Fruit fly (Drosophila melanogaster) whole organism, larva: ENCODE data around the gene CG13658.

Experiments
- noc ChIP-seq: fragments of 200-800 bp; sonication (Bioruptor generic); optimal IDR thresholded peaks from 3 replicates; lab custom pipeline; 2019; ENCODE audit warnings: missing biosample characterization, mild to moderate bottlenecking, missing genetic modification characterization, moderate library complexity

Gene CG13658

DNA sequence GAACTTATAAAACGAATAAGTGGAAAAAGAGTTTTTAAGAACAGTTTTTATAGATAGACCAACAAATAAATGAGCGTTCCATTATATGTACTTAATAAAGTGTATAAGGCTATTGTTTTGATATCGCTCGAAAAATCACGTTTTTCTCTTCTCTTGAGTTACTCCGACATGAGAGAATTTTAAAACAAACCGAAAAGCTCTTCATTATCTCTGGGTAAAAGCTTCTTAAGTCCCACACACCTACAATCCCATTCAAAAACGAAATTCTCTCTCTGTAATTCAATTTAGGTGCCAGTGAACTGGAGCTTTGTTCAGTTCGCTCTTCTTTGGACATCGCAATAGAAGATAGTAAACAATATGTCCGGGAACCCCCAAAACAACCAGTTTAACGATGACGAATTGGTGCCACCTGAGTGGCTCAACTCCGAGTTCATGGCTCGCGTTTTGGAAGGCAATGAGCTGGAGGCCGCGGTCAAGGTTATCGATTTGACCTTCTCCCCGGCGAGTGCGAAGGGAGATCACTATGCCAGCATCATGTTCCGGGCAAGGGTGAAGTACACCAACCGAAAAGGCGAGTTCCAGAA, 16.7 kb downstream of the CG13658 start, which contains the start of gene CG31436:
CG31436 (plus strand) TSS at position 281 of the 584 bp plus-strand sequence.
- TF ChIP-seq noc (tag; lab: Kevin White, UChicago) = no peak

DNA sequence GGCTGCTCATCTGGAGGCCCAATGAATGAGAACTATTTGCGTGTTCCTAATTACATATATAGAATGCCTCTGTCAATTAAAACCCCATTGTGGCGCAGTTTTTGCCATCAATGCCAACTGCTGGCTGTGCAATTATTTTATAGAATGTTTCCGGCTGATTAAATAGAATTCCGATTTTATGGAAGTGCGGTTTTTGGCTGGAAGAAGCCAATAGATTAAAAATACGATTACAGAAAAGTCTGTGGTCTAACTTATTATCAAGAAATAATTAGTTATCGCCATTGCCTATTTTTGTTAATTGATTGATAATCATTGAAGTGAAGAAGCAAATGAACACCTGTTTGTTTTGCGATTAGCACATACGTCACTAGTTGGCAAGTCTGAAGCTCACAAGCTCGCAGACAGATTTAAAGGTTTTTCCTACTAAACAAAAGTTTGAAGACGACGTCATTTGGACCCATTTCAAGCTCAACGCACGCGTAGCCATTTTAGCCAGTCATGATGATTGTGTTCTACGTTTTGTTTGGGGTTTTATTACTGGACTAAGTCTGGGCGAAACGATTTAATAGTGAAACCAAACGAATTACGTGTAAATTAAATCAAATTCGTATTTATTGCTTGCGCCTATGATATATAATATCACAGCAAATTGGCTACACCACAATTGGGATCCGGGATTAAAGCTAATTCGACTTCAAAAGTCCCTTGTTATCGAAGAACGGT, 18.7 kb downstream of the CG13658 start:
- TF ChIP-seq noc (tag; lab: Kevin White, UChicago) = peak; percentile 47

DNA sequence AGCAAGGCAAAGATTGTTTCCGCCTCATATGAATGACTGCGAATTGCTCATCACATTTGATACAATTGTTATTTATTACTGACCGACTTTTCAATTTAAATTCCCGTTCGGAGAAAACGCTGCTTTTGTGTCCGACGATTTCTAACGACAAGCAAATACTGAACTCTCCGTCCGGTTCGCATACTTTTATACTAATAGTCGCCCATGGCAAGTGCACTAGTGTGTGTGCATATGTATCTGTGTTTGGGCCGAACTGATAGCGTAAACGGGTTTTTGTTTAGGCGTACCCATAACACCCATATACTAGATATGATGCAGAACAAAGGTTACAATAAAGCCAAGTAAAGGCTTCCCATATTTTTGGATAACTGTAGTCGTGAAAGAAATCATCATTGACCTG, 21.0 kb downstream of the CG13658 start, which contains the start of gene CG10550:
CG10550 (minus strand) TSS at position 164 of the 400 bp plus-strand sequence.
- no peak for TF ChIP-seq noc (tag; lab: Kevin White, UChicago)

DNA sequence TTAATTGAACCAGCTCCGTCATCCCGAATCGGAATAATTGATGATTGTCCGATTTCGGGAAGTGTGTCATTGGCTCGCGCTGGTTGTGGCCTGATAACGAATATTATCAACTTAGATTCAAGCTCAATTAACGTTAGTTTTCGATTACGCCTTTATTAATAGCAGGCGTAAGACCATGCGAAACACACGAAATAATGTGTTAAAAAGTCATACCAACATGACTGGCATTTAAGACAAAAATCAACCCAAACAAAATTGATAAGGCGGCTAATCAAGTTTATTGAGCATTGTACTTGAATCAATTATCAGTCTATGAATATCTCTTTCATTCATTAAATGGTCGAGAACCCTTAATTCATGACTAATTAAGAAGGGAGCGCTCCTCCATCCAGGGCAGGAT, 21.9 kb downstream of the CG13658 start:
- peak; percentile 1 for TF ChIP-seq noc (tag; lab: Kevin White, UChicago)

DNA sequence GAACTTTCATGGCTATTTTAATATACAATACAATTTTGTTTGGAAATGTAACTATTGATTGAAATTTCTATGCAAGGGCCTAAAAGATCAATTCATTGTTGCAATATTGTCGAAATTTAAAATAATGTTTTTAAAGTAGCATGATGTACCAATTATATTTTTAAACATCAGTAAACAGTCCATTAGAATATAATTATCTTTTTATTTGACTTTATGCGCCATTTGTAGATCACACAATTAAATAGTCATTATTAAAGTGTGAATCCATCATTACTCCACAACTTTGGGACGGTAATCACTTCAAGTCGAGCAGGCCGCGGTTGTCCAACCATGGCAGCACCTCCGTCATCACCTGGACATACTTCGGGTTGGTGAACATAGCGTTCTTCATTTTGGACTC, 23.6 kb downstream of the CG13658 start, which contains the start of gene CG31099:
CG31099 (minus strand) TSS at position 101 of the 400 bp plus-strand sequence.
- no peak for TF ChIP-seq noc (tag; lab: Kevin White, UChicago)

DNA sequence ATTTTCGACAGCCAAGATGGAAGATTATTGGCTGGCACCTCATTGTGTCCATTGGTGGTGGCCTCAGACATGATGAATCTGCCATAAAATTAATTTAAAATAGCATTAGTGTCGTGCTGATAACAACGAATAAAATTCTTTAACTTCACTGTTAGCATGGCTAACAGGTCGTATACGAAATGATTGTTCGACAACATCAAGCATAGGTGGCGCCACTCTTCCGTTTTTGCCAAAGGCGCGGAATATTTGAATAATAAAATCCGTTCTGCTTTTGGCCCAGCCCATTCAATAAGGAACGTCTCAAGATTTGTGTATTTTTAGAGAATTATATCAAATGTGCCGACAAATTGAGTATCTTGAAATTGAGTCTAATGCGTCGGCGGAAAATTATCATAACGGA, 25.3 kb downstream of the CG13658 start:
- no peak for TF ChIP-seq noc (tag; lab: Kevin White, UChicago)

DNA sequence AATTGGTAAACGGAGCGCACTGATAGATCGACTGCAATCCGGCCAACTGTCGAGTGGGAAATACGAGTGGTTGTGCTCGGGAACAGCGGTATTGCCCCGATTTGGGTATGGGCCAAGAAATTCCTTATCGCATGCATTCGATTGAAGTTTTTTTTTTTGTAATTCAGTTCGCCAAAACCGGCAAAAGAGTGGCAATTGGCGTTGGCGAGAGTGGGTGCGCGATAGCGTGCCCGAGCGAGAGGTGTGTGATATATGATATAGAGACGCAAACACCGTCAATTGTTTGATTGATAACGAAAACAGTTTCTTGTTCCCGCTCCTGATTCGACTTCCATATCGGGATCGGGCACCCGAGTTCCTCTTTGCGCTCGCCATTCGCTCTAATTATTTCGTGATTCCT, 26.5 kb downstream of the CG13658 start, which contains the start of gene CG31087:
CG31087 (minus strand) TSS at position 63 of the 400 bp plus-strand sequence.
- no peak for TF ChIP-seq noc (tag; lab: Kevin White, UChicago)

DNA sequence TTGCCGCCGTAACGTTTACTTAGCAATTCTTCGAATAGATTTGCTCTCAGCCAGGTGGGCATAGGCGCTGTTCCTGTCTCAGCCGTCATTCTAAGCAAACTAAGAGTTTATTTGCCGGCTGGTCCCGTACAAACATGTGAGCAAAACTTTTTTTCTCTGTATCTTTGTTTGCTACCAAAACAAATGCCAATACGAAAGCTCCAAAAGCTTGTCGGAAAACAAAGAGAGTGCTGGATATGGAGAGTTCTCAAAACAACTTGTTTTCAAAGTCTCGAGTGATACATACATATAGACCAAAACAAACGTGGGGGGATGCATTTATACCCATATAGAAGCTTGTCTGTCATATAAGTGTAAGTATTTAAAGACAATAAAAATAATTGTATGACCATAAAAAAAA, 28.7 kb downstream of the CG13658 start, which contains the start of gene CG10559:
CG10559 (minus strand) TSS at position 101 of the 400 bp plus-strand sequence.
- no peak for TF ChIP-seq noc (tag; lab: Kevin White, UChicago)

DNA sequence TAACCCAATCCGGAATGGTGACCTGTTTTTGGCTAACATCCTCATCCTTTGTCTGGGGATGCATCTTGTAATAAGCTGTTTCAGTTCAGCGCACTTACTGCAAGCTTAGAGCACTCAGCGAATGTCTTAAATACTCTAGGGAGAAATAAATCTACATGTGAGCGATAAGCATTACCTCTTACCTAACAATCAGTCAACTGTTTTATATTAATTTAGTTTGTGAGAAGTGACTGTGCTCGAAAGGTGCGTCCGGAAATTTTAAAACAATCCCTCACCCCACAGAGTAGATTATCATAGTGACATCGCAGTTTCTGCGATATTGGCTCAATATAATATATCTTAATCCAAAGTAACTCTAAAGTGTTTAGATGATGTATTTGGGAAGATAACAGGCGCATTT, 30.7 kb downstream of the CG13658 start, which contains the start of gene CG10553:
CG10553 (minus strand) TSS at position 101 of the 400 bp plus-strand sequence.
- no peak for TF ChIP-seq noc (tag; lab: Kevin White, UChicago)

DNA sequence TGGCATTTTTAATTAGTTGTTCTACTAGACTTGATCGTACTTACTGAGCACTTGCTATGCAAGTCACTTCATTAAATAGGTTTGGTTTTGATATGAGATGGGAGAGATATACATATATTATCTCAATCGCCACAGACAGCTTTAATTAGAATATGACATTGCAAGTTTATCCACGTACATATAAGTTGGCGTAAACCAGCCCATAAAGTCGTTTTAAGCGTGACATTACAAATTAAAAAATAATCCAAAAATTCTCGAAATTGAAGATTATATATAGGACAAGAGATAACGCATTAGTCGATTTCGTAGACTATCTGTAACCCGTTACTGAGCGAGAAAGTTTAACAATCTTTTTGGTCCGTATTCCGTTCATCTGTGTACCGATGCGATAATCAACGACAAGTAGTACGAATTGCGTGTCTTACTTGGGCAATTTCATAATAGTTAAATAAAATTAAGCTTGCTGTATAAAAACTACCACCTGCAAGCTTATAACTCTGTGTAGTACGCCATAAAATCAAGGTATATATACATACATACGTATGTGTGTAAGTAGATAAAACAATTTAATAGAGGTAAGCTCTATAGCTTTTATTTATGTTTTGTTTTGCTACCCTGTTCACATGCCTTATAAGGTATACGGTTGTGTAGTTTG, 32.9 kb downstream of the CG13658 start, which contains the start of gene CG10560:
CG10560 (minus strand) TSS at position 51 of the 655 bp plus-strand sequence.
- no peak for TF ChIP-seq noc (tag; lab: Kevin White, UChicago)

DNA sequence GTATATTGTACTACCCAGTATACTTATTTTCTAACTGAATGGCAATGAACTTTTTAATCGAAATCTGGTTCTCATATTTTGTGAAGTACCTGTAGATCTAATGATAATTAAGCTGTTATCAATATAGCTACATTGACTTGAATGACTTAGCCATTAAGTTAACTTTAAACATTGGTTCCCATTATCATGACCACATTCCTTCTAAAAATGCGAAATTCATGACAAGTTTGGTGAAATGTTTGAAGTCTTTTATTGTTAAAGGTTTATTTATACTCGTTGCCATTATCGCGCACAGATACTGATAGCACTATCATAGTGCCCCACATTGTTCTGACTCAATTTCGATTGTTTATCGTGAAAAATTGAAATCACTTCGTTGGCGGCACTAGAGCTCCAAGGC, 33.6 kb downstream of the CG13658 start:
- peak; percentile 34 for TF ChIP-seq noc (tag; lab: Kevin White, UChicago)

DNA sequence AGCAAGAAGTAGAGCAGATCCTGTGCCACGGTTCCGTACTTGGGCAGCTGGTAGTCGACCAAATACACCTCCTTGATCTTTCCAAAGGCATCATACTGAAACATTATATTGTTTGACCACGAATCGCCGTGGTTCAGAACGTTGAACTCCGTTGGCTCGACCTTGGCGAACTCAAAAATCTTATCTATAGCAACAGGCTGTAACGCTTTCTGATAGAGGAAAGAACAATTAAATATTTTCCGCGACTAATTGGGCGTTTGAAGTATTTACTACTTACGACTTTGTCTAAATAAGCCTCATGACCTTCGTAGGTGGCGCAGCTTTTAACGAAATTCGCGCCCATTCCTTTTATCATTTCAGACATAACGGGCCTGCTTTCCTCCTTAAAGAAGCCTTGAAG, 34.4 kb downstream of the CG13658 start:
- TF ChIP-seq noc (tag; lab: Kevin White, UChicago) = no peak

DNA sequence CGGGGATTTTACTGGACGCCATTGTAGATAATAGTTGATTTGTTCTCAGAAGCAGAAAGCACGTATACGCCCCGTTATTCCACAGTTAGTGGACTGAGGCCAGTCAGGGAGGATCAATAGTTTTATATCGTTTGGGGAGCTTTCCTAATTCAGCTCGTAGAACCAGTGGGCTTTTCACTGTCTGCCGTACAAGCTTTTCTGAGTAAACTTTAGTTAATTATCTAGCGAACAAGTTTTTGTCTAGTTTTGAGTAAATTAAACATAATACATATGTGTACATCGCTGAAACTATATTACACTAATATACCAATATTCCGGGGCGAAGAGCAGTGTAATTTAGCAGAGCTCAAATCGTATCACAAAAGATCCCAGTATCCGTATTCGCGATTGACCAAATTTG, 35.4 kb downstream of the CG13658 start, which contains the start of gene CG10562:
CG10562 (minus strand) TSS at position 101 of the 400 bp plus-strand sequence.
- no peak for TF ChIP-seq noc (tag; lab: Kevin White, UChicago)

DNA sequence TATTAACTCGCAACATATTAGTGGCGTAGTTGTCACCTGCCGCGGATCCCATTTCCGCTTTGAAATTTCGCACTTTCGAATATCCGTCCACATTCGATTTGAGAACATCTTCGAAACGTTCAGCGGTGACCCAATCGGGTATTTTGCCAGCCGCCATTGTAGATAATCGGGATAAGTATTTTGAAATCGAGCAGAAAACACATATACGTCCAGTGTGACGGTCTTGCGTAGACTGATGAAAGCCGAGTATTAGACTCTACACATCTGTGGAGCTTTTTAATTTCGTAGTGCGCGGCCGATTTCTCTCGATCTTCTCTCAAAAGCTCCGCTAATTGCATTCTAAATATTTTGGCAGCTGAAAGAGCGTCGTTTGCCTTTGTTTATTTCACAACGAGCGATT, 41.8 kb downstream of the CG13658 start, which contains the start of gene CHKov1:
CHKov1 (minus strand) TSS at position 238 of the 400 bp plus-strand sequence.
- peak; percentile 48 for TF ChIP-seq noc (tag; lab: Kevin White, UChicago)

DNA sequence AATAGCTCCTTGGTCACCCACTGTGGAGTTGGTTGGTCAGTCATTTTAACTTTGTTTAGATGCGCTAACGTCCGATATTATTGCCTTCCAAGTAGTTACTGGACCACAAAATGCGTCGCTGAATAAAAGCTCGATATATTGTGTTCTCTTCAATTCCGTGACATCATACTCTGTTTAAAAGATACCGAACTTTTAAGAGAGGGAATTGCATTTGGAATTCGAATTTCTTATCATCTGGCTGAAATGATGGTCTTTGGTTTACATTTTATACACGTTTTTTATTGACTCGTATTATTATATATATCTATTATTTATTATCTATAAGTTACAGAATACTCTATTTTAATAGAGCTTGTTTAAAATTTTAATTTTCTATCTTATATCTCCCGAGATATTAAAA, 43.8 kb downstream of the CG13658 start, which contains the start of gene CHKov2:
CHKov2 (minus strand) TSS at position 101 of the 400 bp plus-strand sequence.
- no peak for TF ChIP-seq noc (tag; lab: Kevin White, UChicago)
